Worm (Caenorhabditis elegans): ENCODE results near the gene srv-26.
"Not testable (repeated sequence)": the region's sequence is repeated elsewhere in the genome, so short reads cannot be mapped to it uniquely, and the experiment has no call there.

The srv-26 gene

ce11 chrIV:6253000-6253399, 48.7 kb downstream of the srv-26 start, which contains the start of gene T13A10.2:
Gene T13A10.2, plus strand, starts transcription at chrIV:6253300.
- not testable (repeated sequence) for TF ChIP-seq unc-62 (GFP tag; optimal IDR thresholded peaks at IDR 0.05)

- no peak for TF ChIP-seq unc-62 (GFP tag; optimal IDR thresholded peaks at IDR 0.05)
These were observed 52.1 kb downstream of the srv-26 start, which contains the start of gene F58F9.1 for ce11 chrIV:6249591-6249990. Gene F58F9.1, plus strand, starts transcription at chrIV:6249841.
